Worm (Caenorhabditis elegans) whole organism, L3 larva: ENCODE data around the gene C27B7.7.

Experiments
- ZK546.5 ChIP-seq: sonication (generic microtip); optimal IDR thresholded peaks from 2 replicates; lab custom pipeline; 2017; ENCODE audit warnings: missing biosample characterization, missing genetic modification characterization
- ama-1 ChIP-seq: fragments of 150-350 bp; optimal IDR thresholded peaks from 2 replicates; lab custom pipeline; 2018
- ceh-28 ChIP-seq: fragments of 150-350 bp; optimal IDR thresholded peaks from 2 replicates; lab custom pipeline; 2014; ENCODE audit warnings: missing biosample characterization, missing genetic modification reagents, missing genetic modification characterization
- ceh-82 ChIP-seq: fragments of 150-350 bp; optimal IDR thresholded peaks from 2 replicates; lab custom pipeline; 2014; ENCODE audit warnings: missing biosample characterization, missing genetic modification characterization
- ceh-9 ChIP-seq: sonication (generic microtip); optimal IDR thresholded peaks from 2 replicates; lab custom pipeline; 2018; ENCODE audit warnings: missing biosample characterization, missing genetic modification characterization
- daf-12 ChIP-seq: fragments of 150-350 bp; optimal IDR thresholded peaks from 2 replicates; lab custom pipeline; 2014; ENCODE audit warnings: missing biosample characterization, missing genetic modification reagents, missing genetic modification characterization
- egl-27 ChIP-seq: sonication (generic microtip); optimal IDR thresholded peaks from 4 replicates; lab custom pipeline; 2017; ENCODE audit warnings: missing biosample characterization, missing genetic modification reagents, missing genetic modification characterization
- egl-5 ChIP-seq: fragments of 150-350 bp; optimal IDR thresholded peaks from 2 replicates; lab custom pipeline; 2017; ENCODE audit warnings: missing biosample characterization, missing genetic modification reagents, missing genetic modification characterization, inconsistent platforms
- elt-1 ChIP-seq: fragments of 150-350 bp; optimal IDR thresholded peaks from 2 replicates; lab custom pipeline; 2014; ENCODE audit warnings: missing biosample characterization, missing genetic modification characterization
- elt-2 ChIP-seq: sonication (generic microtip); optimal IDR thresholded peaks from 2 replicates; lab custom pipeline; 2016; ENCODE audit warnings: missing genetic modification reagents, mild to moderate bottlenecking, missing genetic modification characterization, missing compliant biosample characterization
- elt-3 ChIP-seq, 3 experiments: fragments of 150-350 bp in 1 of 3; sonication (generic microtip) in 2 of 3; optimal IDR thresholded peaks; 2 replicates in 2 of 3; 4 replicates in 1 of 3; lab custom pipeline; 2014 to 2017; ENCODE audit warnings: missing biosample characterization in 3 of 3, missing genetic modification characterization in 3 of 3
- eor-1 ChIP-seq, 2 experiments: fragments of 150-350 bp; optimal IDR thresholded peaks; 2 replicates each; lab custom pipeline; 2014 to 2018; ENCODE audit warnings: missing biosample characterization in 2 of 2, missing genetic modification characterization in 2 of 2
- fkh-2 ChIP-seq: fragments of 150-350 bp; optimal IDR thresholded peaks from 2 replicates; lab custom pipeline; 2014; ENCODE audit warnings: missing biosample characterization, missing genetic modification reagents, missing genetic modification characterization
- fos-1 ChIP-seq: fragments of 150-350 bp; optimal IDR thresholded peaks from 2 replicates; lab custom pipeline; 2014; ENCODE audit warnings: missing biosample characterization, missing genetic modification characterization
- hmg-11 ChIP-seq: sonication (generic microtip); optimal IDR thresholded peaks from 2 replicates; lab custom pipeline; 2016; ENCODE audit warnings: missing genetic modification characterization, missing compliant biosample characterization
- jun-1 ChIP-seq: fragments of 150-350 bp; optimal IDR thresholded peaks from 2 replicates; lab custom pipeline; 2014; ENCODE audit warnings: missing biosample characterization, missing genetic modification reagents, missing genetic modification characterization
- lin-15B ChIP-seq: fragments of 150-350 bp; optimal IDR thresholded peaks from 2 replicates; lab custom pipeline; 2014; ENCODE audit warnings: missing biosample characterization, missing genetic modification characterization
- lin-39 ChIP-seq: fragments of 150-350 bp; optimal IDR thresholded peaks from 2 replicates; lab custom pipeline; 2018; ENCODE audit warnings: missing biosample characterization, missing genetic modification reagents, missing genetic modification characterization
- mdl-1 ChIP-seq: fragments of 150-350 bp; optimal IDR thresholded peaks from 2 replicates; lab custom pipeline; 2014; ENCODE audit warnings: missing biosample characterization, missing genetic modification characterization
- mml-1 ChIP-seq: fragments of 150-350 bp; sonication (generic microtip); optimal IDR thresholded peaks from 3 replicates; lab custom pipeline; 2014; ENCODE audit warnings: missing biosample characterization, missing genetic modification characterization
- nfya-1 ChIP-seq: sonication (generic microtip); optimal IDR thresholded peaks from 2 replicates; lab custom pipeline; 2017; ENCODE audit warnings: missing genetic modification characterization, mild to moderate bottlenecking, missing compliant biosample characterization, antibody characterized with exemption, moderate library complexity; ENCODE audit not compliant: insufficient read depth
- nhr-11 ChIP-seq: fragments of 150-350 bp; optimal IDR thresholded peaks from 2 replicates; lab custom pipeline; 2014; ENCODE audit warnings: missing biosample characterization, missing genetic modification characterization
- nhr-12 ChIP-seq: fragments of 150-350 bp; optimal IDR thresholded peaks from 2 replicates; lab custom pipeline; 2014; ENCODE audit warnings: missing biosample characterization, missing genetic modification characterization
- nhr-23 ChIP-seq: fragments of 150-350 bp; optimal IDR thresholded peaks from 2 replicates; lab custom pipeline; 2014; ENCODE audit warnings: missing biosample characterization, missing genetic modification reagents, missing genetic modification characterization
- nhr-237 ChIP-seq: fragments of 150-350 bp; optimal IDR thresholded peaks from 2 replicates; lab custom pipeline; 2014; ENCODE audit warnings: missing biosample characterization, missing genetic modification characterization
- nhr-25 ChIP-seq: sonication (generic microtip); optimal IDR thresholded peaks from 2 replicates; lab custom pipeline; 2017; ENCODE audit warnings: missing biosample characterization, missing genetic modification characterization
- nhr-28 ChIP-seq: fragments of 150-350 bp; optimal IDR thresholded peaks from 2 replicates; lab custom pipeline; 2014; ENCODE audit warnings: missing biosample characterization, missing genetic modification characterization
- nhr-67 ChIP-seq: fragments of 150-350 bp; optimal IDR thresholded peaks from 2 replicates; lab custom pipeline; 2014; ENCODE audit warnings: missing biosample characterization, missing genetic modification characterization
- nhr-76 ChIP-seq: fragments of 150-350 bp; sonication (generic microtip); optimal IDR thresholded peaks from 5 replicates; lab custom pipeline; 2014; ENCODE audit warnings: missing biosample characterization, missing genetic modification characterization
- nhr-77 ChIP-seq: fragments of 150-350 bp; optimal IDR thresholded peaks from 2 replicates; lab custom pipeline; 2014; ENCODE audit warnings: missing biosample characterization, missing genetic modification characterization
- pha-4 ChIP-seq: fragments of 150-350 bp; optimal IDR thresholded peaks from 2 replicates; lab custom pipeline; 2014; ENCODE audit warnings: missing biosample characterization, missing genetic modification reagents, missing genetic modification characterization
- pqm-1 ChIP-seq: fragments of 150-350 bp; optimal IDR thresholded peaks from 2 replicates; lab custom pipeline; 2017; ENCODE audit warnings: missing biosample characterization, missing genetic modification characterization, inconsistent platforms
- sea-2 ChIP-seq: fragments of 150-350 bp; sonication (generic microtip); optimal IDR thresholded peaks from 4 replicates; lab custom pipeline; 2014; ENCODE audit warnings: missing biosample characterization, missing genetic modification reagents, missing genetic modification characterization
- snpc-4 ChIP-seq: fragments of 150-350 bp; optimal IDR thresholded peaks from 2 replicates; lab custom pipeline; 2014; ENCODE audit warnings: missing biosample characterization, missing genetic modification characterization
- tbx-2 ChIP-seq: sonication (generic microtip); optimal IDR thresholded peaks from 2 replicates; lab custom pipeline; 2016; ENCODE audit warnings: mild to moderate bottlenecking, missing genetic modification characterization, missing compliant biosample characterization
- unc-39 ChIP-seq: sonication (generic microtip); optimal IDR thresholded peaks from 4 replicates; lab custom pipeline; 2017; ENCODE audit warnings: missing biosample characterization, missing genetic modification characterization
- unc-62 ChIP-seq: fragments of 150-350 bp; sonication (generic microtip); optimal IDR thresholded peaks from 4 replicates; lab custom pipeline; 2014; ENCODE audit warnings: missing biosample characterization, missing genetic modification reagents, missing genetic modification characterization
- zag-1 ChIP-seq: fragments of 150-350 bp; optimal IDR thresholded peaks from 2 replicates; lab custom pipeline; 2014; ENCODE audit warnings: missing biosample characterization, missing genetic modification characterization
- ztf-11 ChIP-seq: fragments of 150-350 bp; optimal IDR thresholded peaks from 2 replicates; lab custom pipeline; 2014; ENCODE audit warnings: missing biosample characterization, missing genetic modification characterization
- ztf-4 ChIP-seq: fragments of 150-350 bp; optimal IDR thresholded peaks from 2 replicates; lab custom pipeline; 2014; ENCODE audit warnings: missing biosample characterization, missing genetic modification characterization

Gene C27B7.7

DNA sequence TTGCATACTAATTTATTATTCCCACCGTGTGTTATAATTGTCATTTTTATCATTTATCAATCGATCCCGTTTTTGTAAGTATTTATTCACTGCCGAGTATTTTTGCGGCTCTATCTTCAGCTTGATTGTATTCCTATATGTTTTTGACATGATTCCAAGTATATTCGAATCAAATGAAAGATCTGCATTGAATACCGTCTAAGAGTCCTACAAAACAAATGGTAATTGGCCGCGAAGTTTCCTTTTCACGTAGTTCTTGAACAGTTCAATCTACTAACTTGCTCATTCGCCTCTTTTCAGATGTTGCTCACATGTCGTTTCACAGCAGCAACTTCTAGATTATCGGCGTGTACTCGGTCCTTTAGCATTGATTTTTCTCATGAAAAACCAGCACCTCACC is 14.3 kb upstream of the C27B7.7 start, which contains the start of gene C27B7.2:
C27B7.2 (plus strand) TSS at position 301 of the 400 bp plus-strand sequence.
- TF ChIP-seq ama-1 (lab: Kevin White, UChicago) (peak; percentile 54), hmg-11 (no peak)
- TF ChIP-seq, all 47 proteins: peak for 1

DNA sequence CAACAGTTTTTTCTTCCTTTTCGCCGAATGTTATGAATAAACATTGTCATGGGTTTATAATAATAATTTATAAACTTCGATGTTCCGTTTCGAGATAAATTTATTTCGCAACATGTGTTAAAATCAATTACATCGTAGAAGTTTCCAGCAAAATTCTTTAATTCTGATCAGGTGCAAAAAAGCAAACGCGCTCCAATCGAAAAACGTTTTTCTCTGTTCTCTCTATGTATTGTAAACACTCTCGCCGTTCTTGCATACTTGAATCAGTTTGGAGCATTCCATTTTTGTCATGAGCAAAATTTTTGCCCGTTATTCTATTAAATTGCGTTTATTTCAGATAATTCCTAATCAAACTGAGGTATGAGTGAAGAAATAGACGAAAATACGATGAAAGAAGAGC is 13.1 kb upstream of the C27B7.7 start, which contains the start of gene rad-54.L2:
rad-54.L2 (plus strand) TSS at position 332 of the 400 bp plus-strand sequence.
- peak; percentile 99 for TF ChIP-seq pha-4 (tag; lab: Kevin White, UChicago)
- TF ChIP-seq ceh-28 = peak; percentile 54
- peak; percentile 18 for TF ChIP-seq nhr-23 (tag; lab: Kevin White, UChicago)
- no peak for TF ChIP-seq egl-27 (tag; lab: Kevin White, UChicago)
- TF ChIP-seq hmg-11 = peak; percentile 22
- peak; percentile 26 for TF ChIP-seq jun-1 (tag; lab: Kevin White, UChicago)
- no peak for TF ChIP-seq ceh-82
- TF ChIP-seq nfya-1 (tag; lab: Kevin White, UChicago) = peak; percentile 74
- TF ChIP-seq nhr-25 (tag; lab: Kevin White, UChicago) = peak; percentile 71
- TF ChIP-seq elt-3 (tag; optimal IDR thresholded peaks at IDR 0.05; lab: Kevin White, UChicago) = no peak
- peak; percentile 60 for TF ChIP-seq elt-2
- peak; percentile 6 for TF ChIP-seq nhr-11 (tag; lab: Kevin White, UChicago)
- peak; percentile 57 for TF ChIP-seq ztf-4 (tag; lab: Kevin White, UChicago)
- TF ChIP-seq lin-39 (tag; lab: Kevin White, UChicago) = peak; percentile 28
- peak; percentile 20 for TF ChIP-seq ama-1 (lab: Kevin White, UChicago)
- no peak for TF ChIP-seq ceh-9 (tag; lab: Kevin White, UChicago)
- no peak for TF ChIP-seq nhr-12 (tag; lab: Kevin White, UChicago)
- peak; percentile 72 for TF ChIP-seq lin-15B (tag; lab: Kevin White, UChicago)
- peak; percentile 69 for TF ChIP-seq egl-5 (tag; lab: Kevin White, UChicago)
- peak; percentile 46 for TF ChIP-seq pqm-1 (tag; lab: Kevin White, UChicago)
- TF ChIP-seq, all 47 proteins: peak for 15

DNA sequence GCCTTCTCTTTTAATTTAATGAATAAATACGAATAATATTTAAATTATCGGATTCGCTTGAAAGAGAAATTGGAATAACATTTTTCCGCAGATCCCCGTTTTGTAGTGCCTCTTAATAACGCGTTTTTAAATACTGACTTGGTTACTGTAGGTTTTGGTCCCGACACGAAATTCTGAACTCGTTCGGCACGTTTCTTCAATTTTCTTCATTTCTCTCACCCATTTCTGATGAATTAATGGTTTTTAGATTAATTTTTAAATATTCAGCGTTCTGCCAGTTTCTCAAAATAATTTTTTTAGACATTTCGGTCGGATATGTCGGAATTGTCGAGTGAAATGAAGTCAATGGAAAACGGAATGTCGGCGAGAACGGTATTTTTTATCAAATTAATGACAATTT is 5.5 kb upstream of the C27B7.7 start, which contains the start of gene C27B7.5:
C27B7.5 (plus strand) TSS at position 301 of the 400 bp plus-strand sequence.
- no peak for TF ChIP-seq eor-1 (tag; optimal IDR thresholded peaks at IDR 0.05; lab: Kevin White, UChicago)
- TF ChIP-seq elt-2 = peak; percentile 12

DNA sequence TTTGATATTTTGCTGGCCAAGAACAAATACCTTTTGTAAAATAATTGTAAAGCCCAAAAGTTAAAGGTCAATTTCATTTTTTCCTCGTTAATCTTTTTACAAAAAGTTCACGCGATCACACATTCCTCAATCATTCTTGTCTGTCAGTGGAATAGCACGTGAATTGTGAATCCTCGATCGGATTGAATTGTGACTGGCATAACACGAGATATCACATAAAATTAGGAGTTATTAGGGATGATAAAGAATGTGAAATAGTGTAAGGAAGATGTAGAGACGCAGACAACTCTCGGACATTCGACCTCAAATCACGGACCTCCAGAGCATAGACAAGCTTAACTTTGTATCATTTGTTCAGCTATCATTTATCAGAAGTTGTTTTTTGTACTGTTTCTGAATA is 679 bp upstream of the C27B7.7 start, which contains the start of gene C27B7.6:
C27B7.6 (minus strand) TSS at position 182 of the 400 bp plus-strand sequence.
- TF ChIP-seq ceh-28 = no peak
- no peak for TF ChIP-seq egl-27 (tag; lab: Kevin White, UChicago)
- no peak for TF ChIP-seq eor-1 (tag; optimal IDR thresholded peaks at IDR 0.05; lab: Kevin White, UChicago)
- TF ChIP-seq elt-2 = no peak
- TF ChIP-seq tbx-2 (tag; lab: Kevin White, UChicago) = no peak
- no peak for TF ChIP-seq nhr-11 (tag; lab: Kevin White, UChicago)
- no peak for TF ChIP-seq egl-5 (tag; lab: Kevin White, UChicago)
- no peak for TF ChIP-seq sea-2 (GFP tag; lab: Kevin White, UChicago)
- no peak for TF ChIP-seq fkh-2 (tag; lab: Kevin White, UChicago)
- TF ChIP-seq ceh-9 (tag; lab: Kevin White, UChicago) = no peak
- no peak for TF ChIP-seq nhr-28 (tag; lab: Kevin White, UChicago)

DNA sequence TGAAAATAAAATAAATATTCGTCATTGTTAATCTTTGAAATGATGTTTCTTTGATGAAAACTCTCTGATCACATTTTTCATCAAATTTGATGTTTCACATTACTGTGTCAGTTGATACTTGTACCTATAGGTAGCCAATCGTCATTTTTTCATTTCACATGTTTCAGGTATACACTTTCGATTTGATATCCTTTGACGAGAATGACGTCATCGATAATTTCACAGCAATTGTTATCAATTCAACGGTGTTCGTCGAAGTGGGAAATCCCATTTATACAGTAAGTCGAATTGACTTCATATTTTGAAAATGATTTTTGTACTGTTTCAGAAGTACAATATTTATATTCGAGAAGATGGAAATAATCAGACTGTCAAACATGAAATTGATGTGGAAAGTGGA is 7.3 kb downstream of the C27B7.7 start:
- TF ChIP-seq tbx-2 (tag; lab: Kevin White, UChicago) = no peak
- no peak for TF ChIP-seq elt-2
- no peak for TF ChIP-seq unc-62 (GFP tag; lab: Kevin White, UChicago)
- no peak for TF ChIP-seq nhr-237
- no peak for TF ChIP-seq nfya-1 (tag; lab: Kevin White, UChicago)
- no peak for TF ChIP-seq ZK546.5
- no peak for TF ChIP-seq nhr-76 (tag; lab: Kevin White, UChicago)
- TF ChIP-seq sea-2 (GFP tag; lab: Kevin White, UChicago) = no peak
- TF ChIP-seq ztf-11 = no peak

DNA sequence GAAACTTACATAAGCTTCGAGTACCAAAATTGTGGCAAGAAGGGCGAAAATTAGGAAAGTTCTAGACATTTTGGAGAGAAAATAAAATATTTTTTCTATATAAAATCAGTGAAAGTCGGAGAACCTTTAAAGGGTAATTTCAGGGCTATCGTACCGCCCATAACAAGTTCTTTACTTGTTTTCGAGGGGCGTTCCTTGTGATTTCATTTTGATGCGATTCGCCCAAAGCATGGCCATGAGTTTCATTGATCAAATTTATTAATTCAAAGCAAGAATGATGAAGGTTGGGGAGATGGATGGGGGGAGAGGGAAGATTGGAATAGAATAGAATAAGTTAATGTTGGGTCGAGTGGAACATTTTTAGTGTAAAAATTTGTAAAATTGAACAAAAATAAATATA is 9.2 kb downstream of the C27B7.7 start, which contains the start of gene C27B7.9:
C27B7.9 (minus strand) TSS at position 101 of the 400 bp plus-strand sequence.
- TF ChIP-seq nhr-77 (tag; lab: Kevin White, UChicago) (no peak), ceh-9 (tag; lab: Kevin White, UChicago) (no peak), sea-2 (GFP tag; lab: Kevin White, UChicago) (no peak), mdl-1 (no peak), zag-1 (no peak), snpc-4 (tag; lab: Kevin White, UChicago) (no peak), mml-1 (tag; lab: Kevin White, UChicago) (no peak), lin-39 (tag; lab: Kevin White, UChicago) (no peak), lin-15B (tag; lab: Kevin White, UChicago) (no peak), nhr-28 (tag; lab: Kevin White, UChicago) (no peak), elt-3 (tag; optimal IDR thresholded peaks at IDR 0.05; lab: Kevin White, UChicago) (no peak), nhr-67 (tag; lab: Kevin White, UChicago) (no peak), daf-12 (no peak), elt-2 (no peak), elt-1 (tag; lab: Kevin White, UChicago) (no peak), nhr-11 (tag; lab: Kevin White, UChicago) (no peak), egl-5 (tag; lab: Kevin White, UChicago) (no peak), eor-1 (tag; optimal IDR thresholded peaks at IDR 0.05; lab: Kevin White, UChicago) (no peak), unc-39 (no peak), fos-1 (tag; lab: Kevin White, UChicago) (no peak)
